Worm (Caenorhabditis elegans): ENCODE data around the gene sam-4.

The sam-4 gene

ce11 chrII:5660736-5661734 is 11.9 kb upstream of the sam-4 start, which contains the start of the genes ift-43 and mdt-26:
TSS of gene ift-43 (minus strand) at chrII:5660786.
TSS of gene mdt-26 (plus strand) at chrII:5661181.
- TF ChIP-seq ceh-39 (tag; optimal IDR thresholded peaks at IDR 0.05): no peak
- TF ChIP-seq mls-2 (tag; optimal IDR thresholded peaks at IDR 0.05): peak; percentile 40
- TF ChIP-seq sptf-1 (tag; optimal IDR thresholded peaks at IDR 0.05): peak; percentile 85
- no peak for TF ChIP-seq ceh-43 (GFP tag; optimal IDR thresholded peaks at IDR 0.05)
- TF ChIP-seq ces-1 (GFP tag; optimal IDR thresholded peaks at IDR 0.05): peak; percentile 36
- no peak for TF ChIP-seq lin-32 (GFP tag; optimal IDR thresholded peaks at IDR 0.05)
- TF ChIP-seq ztf-11 (tag; optimal IDR thresholded peaks at IDR 0.05): peak; percentile 20
- peak; percentile 42 for TF ChIP-seq unc-62 (GFP tag; optimal IDR thresholded peaks at IDR 0.05)
- TF ChIP-seq ceh-83 (GFP tag; optimal IDR thresholded peaks at IDR 0.05): no peak
- peak; percentile 32 for TF ChIP-seq flh-1 (GFP tag; optimal IDR thresholded peaks at IDR 0.05)
- no peak for TF ChIP-seq nhr-2 (tag; optimal IDR thresholded peaks at IDR 0.05)
- TF ChIP-seq nhr-76 (tag; optimal IDR thresholded peaks at IDR 0.05): no peak
- no peak for TF ChIP-seq nhr-237 (tag; optimal IDR thresholded peaks at IDR 0.05)
- TF ChIP-seq blmp-1 (tag; optimal IDR thresholded peaks at IDR 0.05): no peak
- peak; percentile 73 for TF ChIP-seq lin-13 (tag; optimal IDR thresholded peaks at IDR 0.05)
- peak; percentile 48 for TF ChIP-seq mab-5 (tag; optimal IDR thresholded peaks at IDR 0.05)
- no peak for TF ChIP-seq bed-3 (GFP tag; optimal IDR thresholded peaks at IDR 0.05)
- TF ChIP-seq pha-4 (tag; optimal IDR thresholded peaks at IDR 0.05): peak; percentile 53
- TF ChIP-seq lsy-2 (tag; optimal IDR thresholded peaks at IDR 0.05): peak; percentile 86
- TF ChIP-seq hlh-1 (tag; optimal IDR thresholded peaks at IDR 0.05): peak; percentile 55
- no peak for TF ChIP-seq tbx-8 (GFP tag; optimal IDR thresholded peaks at IDR 0.05)
- TF ChIP-seq drap-1 (GFP tag; optimal IDR thresholded peaks at IDR 0.05): peak; percentile 70
- no peak for TF ChIP-seq elt-1 (tag; optimal IDR thresholded peaks at IDR 0.05; ENCODE audit: borderline replicate concordance, insufficient read depth)
- no peak for TF ChIP-seq sem-2 (GFP tag; optimal IDR thresholded peaks at IDR 0.05)
- no peak for TF ChIP-seq zip-8 (tag; optimal IDR thresholded peaks at IDR 0.05)
- TF ChIP-seq cnd-1 (tag; optimal IDR thresholded peaks at IDR 0.05): peak; percentile 80
- peak; percentile 42 for TF ChIP-seq mep-1 (tag; optimal IDR thresholded peaks at IDR 0.05)
- TF ChIP-seq nhr-28 (tag; optimal IDR thresholded peaks at IDR 0.05): no peak
- TF ChIP-seq ham-2 (GFP tag; optimal IDR thresholded peaks at IDR 0.05): peak; percentile 78
- TF ChIP-seq snpc-4 (tag; optimal IDR thresholded peaks at IDR 0.05): no peak
- peak; percentile 74 for TF ChIP-seq unc-120 (tag; optimal IDR thresholded peaks at IDR 0.05; ENCODE audit: poor library complexity, severe bottlenecking)
- TF ChIP-seq nhr-12 (tag; optimal IDR thresholded peaks at IDR 0.05): no peak
- TF ChIP-seq elt-3 (tag; optimal IDR thresholded peaks at IDR 0.05): no peak
- TF ChIP-seq unc-39 (tag; optimal IDR thresholded peaks at IDR 0.05): no peak
- peak; percentile 67 for TF ChIP-seq M03D4.4 (tag; optimal IDR thresholded peaks at IDR 0.05)

DNA sequence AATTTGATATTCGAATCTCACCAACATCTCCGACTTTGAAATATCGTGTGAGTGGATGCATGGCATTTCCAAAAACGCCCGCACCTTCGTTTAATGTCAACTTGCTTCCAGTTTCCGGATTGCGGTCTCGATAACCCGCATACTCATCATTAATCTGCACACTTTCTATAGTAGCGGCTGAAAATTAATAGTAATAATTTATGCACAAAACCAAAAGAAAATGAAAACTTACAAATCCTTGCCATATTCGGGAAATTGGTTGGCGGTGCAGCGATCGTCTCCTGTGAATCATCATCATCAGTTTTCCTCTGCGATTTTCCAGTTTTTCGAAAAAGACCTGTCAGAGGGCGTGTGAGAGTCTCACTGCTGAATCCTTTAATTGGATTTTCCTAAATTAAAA is 11.1 kb upstream of the sam-4 start:
- TF ChIP-seq sptf-1 (tag; optimal IDR thresholded peaks at IDR 0.05) (no peak), mab-5 (tag; optimal IDR thresholded peaks at IDR 0.05) (no peak), cnd-1 (tag; optimal IDR thresholded peaks at IDR 0.05) (no peak), ztf-11 (tag; optimal IDR thresholded peaks at IDR 0.05) (no peak), ceh-43 (GFP tag; optimal IDR thresholded peaks at IDR 0.05) (no peak), hlh-1 (tag; optimal IDR thresholded peaks at IDR 0.05) (no peak), drap-1 (GFP tag; optimal IDR thresholded peaks at IDR 0.05) (no peak), ceh-39 (tag; optimal IDR thresholded peaks at IDR 0.05) (no peak), ceh-83 (GFP tag; optimal IDR thresholded peaks at IDR 0.05) (no peak), nhr-28 (tag; optimal IDR thresholded peaks at IDR 0.05) (no peak), lin-32 (GFP tag; optimal IDR thresholded peaks at IDR 0.05) (no peak), unc-39 (tag; optimal IDR thresholded peaks at IDR 0.05) (no peak), sem-2 (GFP tag; optimal IDR thresholded peaks at IDR 0.05) (no peak), nhr-2 (tag; optimal IDR thresholded peaks at IDR 0.05) (no peak)

DNA sequence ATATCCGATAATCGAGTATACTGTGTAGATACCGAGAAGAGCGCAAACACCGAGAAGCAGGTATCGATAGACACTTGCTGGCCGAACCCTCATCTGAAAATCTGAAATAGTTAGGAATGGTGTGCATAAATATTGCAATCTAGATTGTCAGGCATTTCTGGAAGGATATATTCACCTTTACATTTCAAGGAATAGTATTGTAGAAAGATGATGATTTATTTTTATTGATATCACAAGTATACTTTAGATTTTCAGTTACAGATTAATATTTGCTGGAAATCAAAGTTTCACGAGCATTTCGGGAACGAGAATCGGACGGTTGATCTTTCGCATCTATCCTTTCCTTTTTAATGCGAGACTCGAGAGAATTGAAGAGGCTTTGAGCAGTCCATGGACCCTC is 10.6 kb upstream of the sam-4 start, which contains the start of gene fut-3:
fut-3 (minus strand) TSS at position 101 of the 400 bp plus-strand sequence.
- no peak for TF ChIP-seq nhr-2 (tag; optimal IDR thresholded peaks at IDR 0.05)
- TF ChIP-seq nhr-28 (tag; optimal IDR thresholded peaks at IDR 0.05): no peak

Measured in whole organism, mixed stage, embryonic.